Fruit fly (Drosophila melanogaster) whole organism, adult: ENCODE measurements around the gene bigmax.

ENCODE experiments used
- CG11617 ChIP-seq: fragments of 200-800 bp; sonication (Bioruptor generic); optimal IDR thresholded peaks from 2 replicates; lab custom pipeline; 2017; ENCODE audit warnings: mild to moderate bottlenecking, missing biosample characterization, missing genetic modification reagents, missing genetic modification characterization
- CG12768 ChIP-seq: fragments of 200-800 bp; sonication (Bioruptor generic); optimal IDR thresholded peaks from 2 replicates; lab custom pipeline; 2017; ENCODE audit warnings: missing biosample characterization, missing genetic modification characterization, mild to moderate bottlenecking, moderate library complexity, missing genetic modification reagents
- CG14711 ChIP-seq: fragments of 200-800 bp; sonication (Bioruptor generic); optimal IDR thresholded peaks from 2 replicates; lab custom pipeline; 2018; ENCODE audit warnings: missing biosample characterization, mild to moderate bottlenecking, missing genetic modification characterization, moderate library complexity
- CG1620 ChIP-seq: fragments of 200-800 bp; sonication (Bioruptor generic); optimal IDR thresholded peaks from 2 replicates; lab custom pipeline; 2016; ENCODE audit warnings: missing biosample characterization, missing genetic modification characterization
- CG33017 ChIP-seq: fragments of 200-800 bp; sonication (Bioruptor generic); optimal IDR thresholded peaks from 2 replicates; lab custom pipeline; 2018; ENCODE audit warnings: missing biosample characterization, mild to moderate bottlenecking, missing genetic modification characterization, moderate library complexity
- CG5204 ChIP-seq: fragments of 200-800 bp; sonication (Bioruptor generic); optimal IDR thresholded peaks from 2 replicates; lab custom pipeline; 2016; ENCODE audit warnings: missing biosample characterization, missing genetic modification characterization
- CG7045 ChIP-seq: fragments of 200-800 bp; sonication (Bioruptor generic); optimal IDR thresholded peaks from 2 replicates; lab custom pipeline; 2017; ENCODE audit warnings: missing biosample characterization, mild to moderate bottlenecking, missing genetic modification characterization
- CG7101 ChIP-seq: fragments of 200-800 bp; sonication (Bioruptor generic); optimal IDR thresholded peaks from 2 replicates; lab custom pipeline; 2018; ENCODE audit warnings: missing biosample characterization, mild to moderate bottlenecking, missing genetic modification characterization, moderate library complexity
- Clk ChIP-seq: fragments of 200-800 bp; sonication (Bioruptor generic); optimal IDR thresholded peaks from 2 replicates; lab custom pipeline; 2017; ENCODE audit warnings: missing biosample characterization, missing genetic modification characterization
- Crg-1 ChIP-seq: fragments of 200-800 bp; sonication (Bioruptor generic); optimal IDR thresholded peaks from 2 replicates; lab custom pipeline; 2016; ENCODE audit warnings: missing biosample characterization, missing genetic modification characterization
- Hr96 ChIP-seq: fragments of 200-800 bp; sonication (Bioruptor generic); optimal IDR thresholded peaks from 2 replicates; lab custom pipeline; 2016; ENCODE audit warnings: missing biosample characterization, missing genetic modification characterization
- Mnt ChIP-seq: fragments of 200-800 bp; sonication (Bioruptor generic); optimal IDR thresholded peaks from 2 replicates; lab custom pipeline; 2016; ENCODE audit warnings: missing biosample characterization, mild to moderate bottlenecking, missing genetic modification characterization
- bab1 ChIP-seq: fragments of 200-800 bp; sonication (Bioruptor generic); optimal IDR thresholded peaks from 3 replicates; lab custom pipeline; 2019; ENCODE audit warnings: missing biosample characterization, mild to moderate bottlenecking, missing genetic modification characterization, moderate library complexity
- cic ChIP-seq: fragments of 200-800 bp; sonication (Bioruptor generic); optimal IDR thresholded peaks from 2 replicates; lab custom pipeline; 2017; ENCODE audit warnings: missing biosample characterization, mild to moderate bottlenecking, missing genetic modification characterization, moderate library complexity
- cnc ChIP-seq, 2 experiments: fragments of >200 bp; optimal IDR thresholded peaks; 2 replicates each; lab custom pipeline; 2017
- kay ChIP-seq: fragments of 200-800 bp; sonication (Bioruptor generic); peaks from one replicate; lab custom pipeline; 2016; ENCODE audit warnings: missing biosample characterization, missing genetic modification characterization, borderline replicate concordance
- ovo ChIP-seq: fragments of 200-800 bp; sonication (Bioruptor generic); optimal IDR thresholded peaks from 2 replicates; lab custom pipeline; 2016; ENCODE audit warnings: missing biosample characterization, missing genetic modification characterization
- pad ChIP-seq: fragments of 200-800 bp; sonication (Bioruptor generic); optimal IDR thresholded peaks from 3 replicates; lab custom pipeline; 2017; ENCODE audit warnings: missing biosample characterization, missing genetic modification characterization, mild to moderate bottlenecking, moderate library complexity, missing genetic modification reagents
- tj ChIP-seq: fragments of 200-800 bp; sonication (Bioruptor generic); optimal IDR thresholded peaks from 3 replicates; lab custom pipeline; 2017; ENCODE audit warnings: missing biosample characterization, mild to moderate bottlenecking, missing genetic modification characterization, moderate library complexity
- toe ChIP-seq: fragments of 200-800 bp; sonication (Bioruptor generic); optimal IDR thresholded peaks from 2 replicates; lab custom pipeline; 2016; ENCODE audit warnings: missing biosample characterization, missing genetic modification characterization

The bigmax gene

dm6 chr3R:27292159-27292880 is 4.0 kb upstream of the bigmax start, which contains the start of gene CG3348:
TSS of gene CG3348 (minus strand) at chr3R:27292209.
- TF ChIP-seq Crg-1 (GFP tag; lab: Kevin White, UChicago) (no peak), toe (GFP tag; lab: Kevin White, UChicago) (peak; percentile 32), CG12768 (peak; percentile 57), tj (GFP tag; lab: Kevin White, UChicago) (peak; percentile 30), cic (no peak), Hr96 (no peak), CG33017 (tag; lab: Kevin White, UChicago) (peak; percentile 49), cnc (optimal IDR thresholded peaks at IDR 0.05; lab: Kevin White, UChicago) (no peak), ovo (GFP tag; lab: Kevin White, UChicago) (peak; percentile 47), Clk (peak; percentile 7), CG11617 (GFP tag; lab: Kevin White, UChicago) (peak; percentile 68), pad (GFP tag; lab: Kevin White, UChicago) (peak; percentile 24), CG7101 (peak; percentile 71), CG1620 (GFP tag; lab: Kevin White, UChicago) (peak; percentile 3), kay (GFP tag; lab: Kevin White, UChicago) (no peak), CG5204 (GFP tag; lab: Kevin White, UChicago) (peak; percentile 53), CG7045 (peak; percentile 38), CG14711 (tag; lab: Kevin White, UChicago) (peak; percentile 69), Mnt (GFP tag; lab: Kevin White, UChicago) (no peak), bab1 (peak; percentile 5)

dm6 chr3R:27289638-27290037 is 1.3 kb upstream of the bigmax start:
- TF ChIP-seq CG1620 (GFP tag; lab: Kevin White, UChicago) (no peak), CG5204 (GFP tag; lab: Kevin White, UChicago) (no peak), Hr96 (no peak), CG7045 (no peak), toe (GFP tag; lab: Kevin White, UChicago) (no peak), cnc (optimal IDR thresholded peaks at IDR 0.05; lab: Kevin White, UChicago) (no peak), Mnt (GFP tag; lab: Kevin White, UChicago) (no peak), pad (GFP tag; lab: Kevin White, UChicago) (no peak), Clk (no peak), CG7101 (peak; percentile 7), Crg-1 (GFP tag; lab: Kevin White, UChicago) (no peak), CG11617 (GFP tag; lab: Kevin White, UChicago) (no peak), CG12768 (no peak), ovo (GFP tag; lab: Kevin White, UChicago) (no peak), tj (GFP tag; lab: Kevin White, UChicago) (no peak), CG33017 (tag; lab: Kevin White, UChicago) (peak; percentile 19), CG14711 (tag; lab: Kevin White, UChicago) (peak; percentile 1), cic (no peak)

dm6 chr3R:27283645-27284044 is 4.7 kb downstream of the bigmax start, which contains the start of gene CG3368:
TSS of gene CG3368 (plus strand) at chr3R:27283780.
- TF ChIP-seq CG14711 (tag; lab: Kevin White, UChicago), result no peak
- TF ChIP-seq Mnt (GFP tag; lab: Kevin White, UChicago), result peak; percentile 54

- TF ChIP-seq cic (no peak), CG14711 (tag; lab: Kevin White, UChicago) (peak; percentile 72), CG11617 (GFP tag; lab: Kevin White, UChicago) (peak; percentile 85), Clk (peak; percentile 59), toe (GFP tag; lab: Kevin White, UChicago) (peak; percentile 76), ovo (GFP tag; lab: Kevin White, UChicago) (no peak), CG5204 (GFP tag; lab: Kevin White, UChicago) (peak; percentile 84), Hr96 (peak; percentile 70), CG33017 (tag; lab: Kevin White, UChicago) (peak; percentile 78), CG1620 (GFP tag; lab: Kevin White, UChicago) (peak; percentile 67), cnc (optimal IDR thresholded peaks at IDR 0.05; lab: Kevin White, UChicago) (no peak), CG12768 (peak; percentile 51), bab1 (peak; percentile 74), Mnt (GFP tag; lab: Kevin White, UChicago) (peak; percentile 21), tj (GFP tag; lab: Kevin White, UChicago) (peak; percentile 62), kay (GFP tag; lab: Kevin White, UChicago) (no peak), pad (GFP tag; lab: Kevin White, UChicago) (peak; percentile 48), Crg-1 (GFP tag; lab: Kevin White, UChicago) (peak; percentile 41), CG7101 (peak; percentile 75), CG7045 (peak; percentile 68)
Observed at dm6 chr3R:27282286-27282685, 6.0 kb downstream of the bigmax start, which contains the start of gene mrt. TSS of gene mrt (minus strand) at chr3R:27282661.

- TF ChIP-seq Mnt (GFP tag; lab: Kevin White, UChicago), result peak; percentile 16
- peak; percentile 4 for TF ChIP-seq Hr96
- TF ChIP-seq CG14711 (tag; lab: Kevin White, UChicago), result no peak
- peak; percentile 30 for TF ChIP-seq cic
Observed at dm6 chr3R:27281811-27282131, 6.6 kb downstream of the bigmax start.
